Worm (Caenorhabditis elegans): ENCODE data around the gene Y82E9BR.6.

Gene Y82E9BR.6

DNA sequence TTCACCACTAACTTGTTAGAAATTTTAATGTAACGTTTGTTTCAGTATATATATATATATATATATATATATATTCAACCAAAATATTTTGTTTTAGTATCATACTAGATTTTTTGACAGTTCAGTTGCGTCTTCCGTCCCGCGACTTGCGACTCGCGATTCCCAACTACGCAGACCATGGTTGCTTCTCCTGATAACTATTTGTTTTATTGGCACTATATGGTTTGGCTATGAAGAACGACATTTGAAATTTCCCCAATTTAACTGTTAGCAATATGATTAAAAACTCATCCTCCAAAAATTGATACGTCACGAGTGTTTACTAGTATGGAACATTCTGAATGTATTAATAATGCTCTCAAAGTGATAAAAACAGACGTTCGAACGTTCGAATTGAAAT, 3.7 kb downstream of the Y82E9BR.6 start:
- no peak for TF ChIP-seq klf-2 (GFP tag; conservative IDR thresholded peaks at IDR 0.05)
- no peak for TF ChIP-seq ztf-29 (GFP tag; IDR thresholded peaks at IDR 0.05)
- no peak for TF ChIP-seq cog-1 (tag; optimal IDR thresholded peaks at IDR 0.05)
- no peak for TF ChIP-seq ref-1 (GFP tag; conservative IDR thresholded peaks at IDR 0.05)
- TF ChIP-seq ztf-23 (GFP tag; IDR thresholded peaks at IDR 0.05) = no peak
- no peak for TF ChIP-seq flt-1 (GFP tag; IDR thresholded peaks at IDR 0.05)
- TF ChIP-seq T22C8.4 (GFP tag; IDR thresholded peaks at IDR 0.05) = no peak
- TF ChIP-seq tab-1 (GFP tag; IDR thresholded peaks at IDR 0.05) = no peak
- TF ChIP-seq med-1 (GFP tag; optimal IDR thresholded peaks at IDR 0.05; ENCODE audit: insufficient read depth) = no peak

DNA sequence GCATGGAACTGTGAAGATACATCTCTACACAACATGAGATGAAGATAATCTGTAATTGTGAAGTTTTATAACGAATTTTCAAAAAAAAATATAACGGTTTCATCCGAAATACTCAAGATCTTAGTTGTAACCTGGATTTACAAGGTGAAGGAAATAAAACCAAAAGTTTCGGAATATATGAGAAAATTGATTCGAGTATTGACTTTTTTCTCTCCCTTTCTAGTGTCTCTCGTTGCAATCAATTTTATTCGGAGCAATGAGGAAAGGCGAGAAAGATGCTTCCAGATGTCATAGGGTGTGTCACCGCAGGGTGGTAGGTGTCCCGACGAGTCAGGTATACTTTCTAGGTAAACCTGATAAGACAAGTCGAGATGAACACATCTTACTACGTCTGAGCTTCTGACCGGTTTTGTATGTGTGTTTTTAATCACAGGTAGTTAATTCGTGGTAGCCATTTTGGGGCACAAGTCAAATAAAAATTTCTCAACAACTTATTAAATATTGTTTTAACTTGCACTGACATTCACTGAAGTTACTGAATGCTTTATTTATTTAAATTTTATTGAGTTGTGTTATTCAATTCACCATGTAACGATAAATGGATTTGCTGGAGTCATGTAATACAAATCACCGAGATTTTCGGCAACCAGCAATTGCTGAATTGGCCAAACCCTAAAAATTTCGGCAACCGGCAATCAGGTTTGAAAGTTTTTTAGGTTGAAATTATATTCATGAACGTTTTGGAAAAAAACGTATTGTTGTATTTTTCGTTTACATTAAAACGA, 7.4 kb downstream of the Y82E9BR.6 start, which contains the start of gene pals-20:
TSS of gene pals-20 (minus strand) at position 51 of the 785 bp plus-strand sequence.
- no peak for TF ChIP-seq ztf-23 (GFP tag; IDR thresholded peaks at IDR 0.05)
- TF ChIP-seq tab-1 (GFP tag; IDR thresholded peaks at IDR 0.05) = no peak
- no peak for TF ChIP-seq cog-1 (tag; optimal IDR thresholded peaks at IDR 0.05)
- TF ChIP-seq med-1 (GFP tag; optimal IDR thresholded peaks at IDR 0.05; ENCODE audit: insufficient read depth) = no peak
- no peak for TF ChIP-seq klf-2 (GFP tag; conservative IDR thresholded peaks at IDR 0.05)

- no peak for TF ChIP-seq cog-1 (tag; optimal IDR thresholded peaks at IDR 0.05)
- no peak for TF ChIP-seq flt-1 (GFP tag; IDR thresholded peaks at IDR 0.05)
- no peak for TF ChIP-seq ztf-29 (GFP tag; IDR thresholded peaks at IDR 0.05)
- no peak for TF ChIP-seq tab-1 (GFP tag; IDR thresholded peaks at IDR 0.05)
- TF ChIP-seq ztf-23 (GFP tag; IDR thresholded peaks at IDR 0.05) = no peak
- no peak for TF ChIP-seq T22C8.4 (GFP tag; IDR thresholded peaks at IDR 0.05)
- TF ChIP-seq ref-1 (GFP tag; conservative IDR thresholded peaks at IDR 0.05) = no peak
- no peak for TF ChIP-seq med-1 (GFP tag; optimal IDR thresholded peaks at IDR 0.05; ENCODE audit: insufficient read depth)
- TF ChIP-seq klf-2 (GFP tag; conservative IDR thresholded peaks at IDR 0.05) = no peak
Observed at ce11 chrIII:1389988-1390387, 9.0 kb downstream of the Y82E9BR.6 start.

DNA sequence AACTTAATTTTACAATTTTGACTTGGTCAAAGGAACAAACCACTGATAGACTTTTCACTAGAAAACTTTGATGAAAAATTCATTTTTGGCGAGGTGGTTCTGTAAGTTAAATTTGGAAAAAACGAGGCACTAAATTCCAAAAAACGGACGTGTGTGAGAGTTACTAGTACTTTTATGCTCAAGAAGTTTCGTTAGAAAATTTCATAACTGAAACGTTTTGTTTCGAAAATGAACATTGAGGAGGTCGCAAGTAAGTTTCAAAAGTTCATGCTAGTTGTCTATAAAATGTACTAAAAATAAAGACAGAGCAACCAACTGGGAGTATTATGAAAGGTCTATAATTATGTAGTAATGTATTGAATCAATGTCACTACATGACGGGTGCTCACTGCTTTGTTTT, 10.7 kb downstream of the Y82E9BR.6 start, which contains the start of gene pals-17:
TSS of gene pals-17 (minus strand) at position 101 of the 400 bp plus-strand sequence.
- TF ChIP-seq ref-1 (GFP tag; conservative IDR thresholded peaks at IDR 0.05) (no peak), T22C8.4 (GFP tag; IDR thresholded peaks at IDR 0.05) (no peak), med-1 (GFP tag; optimal IDR thresholded peaks at IDR 0.05; ENCODE audit: insufficient read depth) (no peak), cog-1 (tag; optimal IDR thresholded peaks at IDR 0.05) (no peak), klf-2 (GFP tag; conservative IDR thresholded peaks at IDR 0.05) (no peak), ztf-29 (GFP tag; IDR thresholded peaks at IDR 0.05) (no peak), tab-1 (GFP tag; IDR thresholded peaks at IDR 0.05) (no peak), flt-1 (GFP tag; IDR thresholded peaks at IDR 0.05) (no peak), ztf-23 (GFP tag; IDR thresholded peaks at IDR 0.05) (no peak)

DNA sequence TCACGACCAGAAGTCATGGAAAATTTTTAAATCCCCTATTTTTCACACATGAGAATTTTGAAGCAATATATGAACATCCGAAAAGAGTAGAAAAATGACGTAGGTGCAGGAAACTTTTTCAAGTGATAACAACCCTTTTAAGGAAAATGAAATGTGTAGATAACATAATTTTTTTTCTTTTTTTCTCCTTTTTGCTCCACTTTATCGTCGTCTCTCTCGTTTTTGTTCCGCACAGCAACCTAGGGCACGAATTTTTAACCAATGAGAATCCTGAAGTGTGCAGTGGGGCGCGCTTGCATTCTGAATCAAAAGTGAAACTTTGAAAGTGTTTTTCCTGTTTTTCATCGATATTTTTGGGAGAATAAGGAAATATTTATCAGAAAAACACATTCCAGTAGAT, 11.7 kb downstream of the Y82E9BR.6 start:
- TF ChIP-seq T22C8.4 (GFP tag; IDR thresholded peaks at IDR 0.05) (no peak), med-1 (GFP tag; optimal IDR thresholded peaks at IDR 0.05; ENCODE audit: insufficient read depth) (no peak), ztf-29 (GFP tag; IDR thresholded peaks at IDR 0.05) (no peak)

DNA sequence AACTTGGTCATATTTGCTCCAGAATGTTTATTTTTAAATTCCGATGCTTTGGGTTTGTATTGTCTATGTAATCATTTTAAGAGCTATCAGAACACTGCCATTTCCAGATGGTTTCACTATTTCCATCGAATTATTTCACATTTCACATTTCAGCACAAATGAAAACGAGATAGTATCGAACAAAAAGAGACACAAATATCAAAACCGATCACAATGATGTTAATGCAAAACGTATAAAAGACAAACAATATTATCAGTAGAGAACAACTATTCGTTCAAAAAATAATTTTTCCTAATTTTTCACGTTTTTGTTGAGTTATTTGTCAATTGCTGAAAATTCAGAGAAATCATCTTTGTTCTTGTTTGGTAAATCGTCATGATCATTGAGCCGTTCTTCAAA, 14.3 kb downstream of the Y82E9BR.6 start:
- TF ChIP-seq flt-1 (GFP tag; IDR thresholded peaks at IDR 0.05) = no peak
- TF ChIP-seq cog-1 (tag; optimal IDR thresholded peaks at IDR 0.05) = no peak
- TF ChIP-seq med-1 (GFP tag; optimal IDR thresholded peaks at IDR 0.05; ENCODE audit: insufficient read depth) = no peak
- no peak for TF ChIP-seq ztf-29 (GFP tag; IDR thresholded peaks at IDR 0.05)
- TF ChIP-seq ref-1 (GFP tag; conservative IDR thresholded peaks at IDR 0.05) = no peak
- no peak for TF ChIP-seq tab-1 (GFP tag; IDR thresholded peaks at IDR 0.05)
- no peak for TF ChIP-seq ztf-23 (GFP tag; IDR thresholded peaks at IDR 0.05)
- no peak for TF ChIP-seq T22C8.4 (GFP tag; IDR thresholded peaks at IDR 0.05)
- no peak for TF ChIP-seq klf-2 (GFP tag; conservative IDR thresholded peaks at IDR 0.05)

DNA sequence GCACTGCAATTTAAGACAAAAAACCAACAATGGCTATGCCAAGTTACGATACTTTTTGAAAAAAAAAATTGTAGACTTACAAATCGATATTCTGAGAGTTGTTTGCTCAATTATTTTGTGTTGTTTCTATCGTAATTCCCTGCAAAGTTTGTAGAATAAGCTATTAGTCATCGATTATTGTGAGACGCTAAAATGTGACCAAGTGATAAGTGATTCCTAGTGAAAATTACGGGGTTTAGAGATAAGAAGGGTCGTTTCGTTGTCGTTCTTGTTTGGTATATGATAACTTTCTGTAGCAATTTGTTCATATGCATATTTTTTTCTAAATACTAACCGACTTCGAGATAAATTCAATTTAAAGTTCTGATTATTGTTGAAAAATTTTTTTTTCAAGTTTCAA, 17.2 kb downstream of the Y82E9BR.6 start:
- TF ChIP-seq klf-2 (GFP tag; conservative IDR thresholded peaks at IDR 0.05) (no peak), cog-1 (tag; optimal IDR thresholded peaks at IDR 0.05) (no peak), tab-1 (GFP tag; IDR thresholded peaks at IDR 0.05) (no peak), T22C8.4 (GFP tag; IDR thresholded peaks at IDR 0.05) (no peak), med-1 (GFP tag; optimal IDR thresholded peaks at IDR 0.05; ENCODE audit: insufficient read depth) (no peak), ztf-23 (GFP tag; IDR thresholded peaks at IDR 0.05) (no peak), ref-1 (GFP tag; conservative IDR thresholded peaks at IDR 0.05) (no peak), ztf-29 (GFP tag; IDR thresholded peaks at IDR 0.05) (no peak), flt-1 (GFP tag; IDR thresholded peaks at IDR 0.05) (no peak)

ce11 chrIII:1399670-1400069, 18.6 kb downstream of the Y82E9BR.6 start, which contains the start of gene pals-16:
TSS of gene pals-16 (plus strand) at chrIII:1399970.
- TF ChIP-seq ztf-23 (GFP tag; IDR thresholded peaks at IDR 0.05) (no peak), ref-1 (GFP tag; conservative IDR thresholded peaks at IDR 0.05) (no peak), med-1 (GFP tag; optimal IDR thresholded peaks at IDR 0.05; ENCODE audit: insufficient read depth) (no peak), tab-1 (GFP tag; IDR thresholded peaks at IDR 0.05) (no peak), ztf-29 (GFP tag; IDR thresholded peaks at IDR 0.05) (no peak), T22C8.4 (GFP tag; IDR thresholded peaks at IDR 0.05) (no peak), flt-1 (GFP tag; IDR thresholded peaks at IDR 0.05) (no peak), cog-1 (tag; optimal IDR thresholded peaks at IDR 0.05) (no peak), klf-2 (GFP tag; conservative IDR thresholded peaks at IDR 0.05) (no peak)

DNA sequence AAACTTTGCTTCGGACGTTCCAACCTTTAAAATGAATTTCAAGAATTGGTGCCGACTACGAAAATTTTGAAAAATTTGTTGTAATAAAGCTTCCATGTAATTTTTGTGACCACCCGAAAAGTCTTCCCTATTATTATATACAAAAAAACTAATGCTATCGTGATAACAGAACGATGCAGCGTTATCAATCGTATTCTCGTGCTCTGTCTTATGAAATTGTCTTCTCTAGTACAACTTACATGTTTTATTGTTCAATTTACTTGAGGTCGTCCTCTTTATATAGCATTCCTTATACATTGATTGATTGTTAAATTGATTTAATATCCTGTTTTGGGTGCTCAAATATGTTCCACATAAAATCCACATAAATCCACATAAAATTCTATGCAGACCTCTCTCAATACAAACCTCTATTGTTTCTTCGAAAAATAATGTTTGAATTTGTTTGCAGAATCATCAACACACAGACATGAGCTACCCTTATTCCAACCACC, 20.5 kb downstream of the Y82E9BR.6 start, which contains the start of gene pals-19:
TSS of gene pals-19 (plus strand) at position 444 of the 494 bp plus-strand sequence.
- no peak for TF ChIP-seq klf-2 (GFP tag; conservative IDR thresholded peaks at IDR 0.05)
- no peak for TF ChIP-seq tab-1 (GFP tag; IDR thresholded peaks at IDR 0.05)
- TF ChIP-seq ref-1 (GFP tag; conservative IDR thresholded peaks at IDR 0.05) = no peak
- no peak for TF ChIP-seq cog-1 (tag; optimal IDR thresholded peaks at IDR 0.05)
- TF ChIP-seq flt-1 (GFP tag; IDR thresholded peaks at IDR 0.05) = no peak
- no peak for TF ChIP-seq T22C8.4 (GFP tag; IDR thresholded peaks at IDR 0.05)
- TF ChIP-seq ztf-23 (GFP tag; IDR thresholded peaks at IDR 0.05) = no peak
- TF ChIP-seq ztf-29 (GFP tag; IDR thresholded peaks at IDR 0.05) = no peak
- TF ChIP-seq med-1 (GFP tag; optimal IDR thresholded peaks at IDR 0.05; ENCODE audit: insufficient read depth) = no peak

All from whole organism, midembryonic.